Worm (Caenorhabditis elegans): ENCODE results near the gene srh-147.

DNA sequence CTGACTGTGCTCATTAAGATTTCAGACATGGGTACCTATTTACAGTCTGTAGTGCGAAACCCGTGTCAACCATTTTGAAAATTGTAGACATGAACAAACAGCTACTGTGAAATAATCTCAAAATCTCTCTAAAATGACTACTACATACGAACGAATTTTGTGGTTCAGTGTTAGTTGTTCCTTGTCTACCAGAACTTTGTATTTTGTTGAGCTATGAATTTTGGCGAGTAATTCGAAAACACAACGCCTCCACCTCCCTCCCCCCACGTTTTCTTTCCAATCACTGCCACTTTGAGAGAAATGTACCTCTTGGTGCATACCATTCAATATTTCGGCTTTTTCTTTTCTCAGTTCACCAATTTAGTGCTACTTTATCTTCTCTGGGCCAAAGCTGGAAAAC lies 42.6 kb upstream of the srh-147 start, which contains the start of gene T06C12.11:
- TF ChIP-seq aly-1 (tag; optimal IDR thresholded peaks at IDR 0.05) (no peak), B0310.2 (tag; optimal IDR thresholded peaks at IDR 0.05) (no peak), sea-1 (GFP tag; conservative IDR thresholded peaks at IDR 0.05) (no peak), hmg-4 (GFP tag; optimal IDR thresholded peaks at IDR 0.05) (no peak), ceh-36 (tag; optimal IDR thresholded peaks at IDR 0.05) (no peak)

Measured in whole organism, early embryonic.